Worm (Caenorhabditis elegans): ENCODE results near the gene C14A6.13.

DNA sequence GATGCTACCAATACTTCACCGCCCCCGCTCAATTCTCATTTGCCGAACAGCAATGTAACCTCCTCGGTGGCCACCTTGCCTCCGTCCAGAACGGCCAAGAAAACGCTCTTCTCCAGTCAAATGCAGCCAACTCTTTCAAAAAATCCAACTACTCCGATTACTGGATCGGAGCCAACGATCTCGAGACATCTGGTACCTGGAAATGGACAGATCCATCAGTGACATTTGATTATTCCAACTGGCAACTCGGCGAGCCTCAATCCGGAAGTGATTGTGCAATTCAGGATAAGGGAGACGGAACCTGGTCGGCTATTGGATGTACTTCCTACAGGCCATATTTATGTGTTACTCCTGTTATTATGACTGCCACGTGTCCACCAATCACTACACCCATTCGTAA, 3.0 kb downstream of the C14A6.13 start:
- TF ChIP-seq elt-2 (tag; optimal IDR thresholded peaks at IDR 0.05) (no peak), fkh-4 (tag; optimal IDR thresholded peaks at IDR 0.05; ENCODE audit: borderline replicate concordance) (no peak), mep-1 (tag; optimal IDR thresholded peaks at IDR 0.05) (no peak), aha-1 (tag; optimal IDR thresholded peaks at IDR 0.05) (no peak), hlh-4 (tag; optimal IDR thresholded peaks at IDR 0.05) (no peak), elt-3 (tag; optimal IDR thresholded peaks at IDR 0.05) (no peak), sox-4 (tag; optimal IDR thresholded peaks at IDR 0.05) (no peak), fkh-10 (GFP tag; optimal IDR thresholded peaks at IDR 0.05) (no peak), nhr-77 (tag; optimal IDR thresholded peaks at IDR 0.05) (no peak), irx-1 (tag; optimal IDR thresholded peaks at IDR 0.05) (no peak)
